Fruit fly (Drosophila melanogaster) Kc167 (cell line): ENCODE results near the gene mIF2.

ENCODE experiments used
- Sin3A ChIP-seq: fragments of >200 bp; optimal IDR thresholded peaks from 2 replicates; lab custom pipeline; 2018; ENCODE audit warnings: missing external identifiers
- psq ChIP-seq: fragments of >200 bp; optimal IDR thresholded peaks from 2 replicates; lab custom pipeline; 2017; ENCODE audit warnings: missing external identifiers

DNA sequence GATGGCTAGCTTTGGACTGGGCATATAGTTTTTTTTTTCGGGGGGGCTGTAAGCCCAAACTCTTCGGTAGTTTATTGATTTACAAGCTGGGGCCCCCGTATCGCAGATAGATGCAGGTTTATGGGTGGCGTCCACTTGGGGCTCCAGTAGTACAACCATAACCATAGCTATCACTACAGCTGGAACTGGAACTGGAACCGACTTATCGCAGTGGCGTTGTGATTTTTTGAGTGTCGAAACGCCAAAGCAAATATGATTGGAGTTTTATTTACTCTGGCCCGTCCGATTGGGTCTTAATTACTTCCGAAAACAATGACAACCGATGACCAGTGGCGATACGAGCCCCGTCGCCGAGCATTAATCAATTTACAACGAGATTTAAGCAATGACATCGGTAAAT lies 45.8 kb upstream of the mIF2 start:
- TF ChIP-seq psq (lab: Kevin White, UChicago) (no peak), Sin3A (lab: Kevin White, UChicago) (no peak)
